Fruit fly (Drosophila melanogaster) Kc167 (cell line): ENCODE measurements around the gene CG4598.

ENCODE experiments used
- Sin3A ChIP-seq: fragments of >200 bp; optimal IDR thresholded peaks from 2 replicates; lab custom pipeline; 2018; ENCODE audit warnings: missing external identifiers
- insv ChIP-seq: fragments of >200 bp; optimal IDR thresholded peaks from 3 replicates; lab custom pipeline; 2018; ENCODE audit warnings: missing external identifiers
- psq ChIP-seq: fragments of >200 bp; optimal IDR thresholded peaks from 2 replicates; lab custom pipeline; 2017; ENCODE audit warnings: missing external identifiers

DNA sequence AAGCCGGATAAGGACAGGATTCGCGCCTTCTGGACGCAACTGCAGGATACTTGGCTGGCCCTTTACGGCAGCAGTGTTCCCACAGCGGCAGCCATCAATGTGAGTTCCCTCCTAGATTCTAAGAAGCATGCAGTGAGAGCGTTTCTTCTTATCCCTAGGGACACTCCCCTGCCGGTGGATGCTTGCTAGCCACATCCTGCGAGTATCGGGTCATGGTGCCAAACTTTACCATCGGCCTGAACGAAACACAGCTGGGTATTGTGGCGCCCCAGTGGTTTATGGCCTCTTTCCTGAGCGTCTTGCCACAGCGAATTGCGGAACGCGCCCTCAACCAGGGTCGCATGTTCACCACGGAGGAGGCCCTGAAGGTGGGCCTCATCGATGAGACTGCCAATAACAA lies 800 bp downstream of the CG4598 start:
- TF ChIP-seq insv (lab: Kevin White, UChicago) (no peak), psq (lab: Kevin White, UChicago) (no peak), Sin3A (no peak)
